Fruit fly (Drosophila melanogaster): ENCODE results near the gene comm3.

comm3 gene

DNA sequence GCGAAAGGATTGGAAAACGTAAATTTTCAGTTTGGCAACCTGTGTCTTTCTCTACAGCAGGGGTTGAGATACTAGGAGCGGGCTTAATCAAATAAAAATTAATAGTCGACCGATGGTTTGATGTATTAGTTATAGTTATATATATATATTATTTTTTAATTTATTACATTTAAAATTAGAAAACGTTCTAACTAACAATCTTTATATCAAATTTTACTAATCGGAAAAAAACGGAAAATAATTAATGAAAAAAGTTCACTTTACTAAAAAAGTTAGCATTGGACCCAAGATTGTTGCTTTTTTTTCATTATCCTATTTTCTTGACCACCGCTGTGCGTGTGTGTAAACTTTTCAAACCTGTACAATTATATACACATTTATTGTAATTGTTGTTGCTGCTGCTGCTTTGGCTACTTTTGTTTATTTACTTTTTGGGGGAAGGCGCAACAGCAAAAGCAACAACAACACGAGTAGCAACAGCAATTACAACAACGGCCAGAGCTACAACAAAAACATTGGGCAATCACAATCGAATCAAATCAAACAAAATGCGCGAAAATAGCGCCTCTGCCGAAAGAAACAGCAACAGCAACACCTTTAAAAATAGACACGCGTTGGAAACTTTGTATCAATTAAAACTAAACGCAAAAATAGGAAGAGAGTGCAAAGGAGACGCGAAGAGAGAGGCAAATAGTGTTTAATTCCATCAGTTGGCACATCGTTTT, 54.9 kb downstream of the comm3 start (continued):
- TF ChIP-seq ATbp (GFP tag; optimal IDR thresholded peaks at IDR 0.05) = peak; percentile 41
- TF ChIP-seq Hmr (GFP tag; optimal IDR thresholded peaks at IDR 0.05) = peak; percentile 50
- no peak; the same call in 1 of the 2 replicates for TF ChIP-seq CG9215 (GFP tag; IDR thresholded peaks at IDR 0.05)
- TF ChIP-seq NfI (GFP tag; optimal IDR thresholded peaks at IDR 0.05) = peak; percentile 46
- TF ChIP-seq CG18619 (GFP tag; optimal IDR thresholded peaks at IDR 0.05) = peak; percentile 68
- TF ChIP-seq lmd (GFP tag; IDR thresholded peaks at IDR 0.05) = peak; percentile 21; the same call in 1 of the 2 replicates
- peak; percentile 59 for TF ChIP-seq CG10979 (tag; optimal IDR thresholded peaks at IDR 0.05)
- peak; percentile 54 for TF ChIP-seq CG6689 (GFP tag; IDR thresholded peaks at IDR 0.05)
- no peak for TF ChIP-seq Lim3 (GFP tag; IDR thresholded peaks at IDR 0.05)
- 0 out of 2 replicates have a peak, but pooled peaks have one; percentile 9 for TF ChIP-seq ttk (GFP tag; IDR thresholded peaks at IDR 0.05)
- TF ChIP-seq lilli (GFP tag; optimal IDR thresholded peaks at IDR 0.05) = no peak
- TF ChIP-seq CG6854 (GFP tag; optimal IDR thresholded peaks at IDR 0.05) = peak; percentile 17
- TF ChIP-seq Doc3 (GFP tag; IDR thresholded peaks at IDR 0.05; ENCODE audit: partially characterized antibody) = no peak
- no peak for TF ChIP-seq CG18764 (GFP tag; optimal IDR thresholded peaks at IDR 0.05)
- no peak for TF ChIP-seq p53 (GFP tag; optimal IDR thresholded peaks at IDR 0.05)
- peak; percentile 76 for TF ChIP-seq CoRest (tag; optimal IDR thresholded peaks at IDR 0.05)
- peak; percentile 24 for TF ChIP-seq nerfin-1 (tag; optimal IDR thresholded peaks at IDR 0.05)
- peak; percentile 54 for TF ChIP-seq Rfx (GFP tag; IDR thresholded peaks at IDR 0.05)
- TF ChIP-seq oc (tag; optimal IDR thresholded peaks at IDR 0.05) = peak; percentile 33
- peak; percentile 44 for TF ChIP-seq Hr3 (GFP tag; optimal IDR thresholded peaks at IDR 0.05)
- peak; percentile 2 for TF ChIP-seq CG4820 (GFP tag; optimal IDR thresholded peaks at IDR 0.05)
- no peak for TF ChIP-seq E2f1 (GFP tag; IDR thresholded peaks at IDR 0.05)
- TF ChIP-seq Bteb2 (GFP tag; optimal IDR thresholded peaks at IDR 0.05) = no peak
- TF ChIP-seq nmo (GFP tag; optimal IDR thresholded peaks at IDR 0.05) = peak; percentile 73
- no peak for TF ChIP-seq Mrtf (GFP tag; IDR thresholded peaks at IDR 0.05)
- no peak for TF ChIP-seq Dad (GFP tag; optimal IDR thresholded peaks at IDR 0.05)
- TF ChIP-seq al (GFP tag; IDR thresholded peaks at IDR 0.05) = peak; percentile 33; the same call in 1 of the 2 replicates
- peak; percentile 60 for TF ChIP-seq fd3F (GFP tag; optimal IDR thresholded peaks at IDR 0.05)
- peak; percentile 56 for TF ChIP-seq Asciz (GFP tag; optimal IDR thresholded peaks at IDR 0.05)
- TF ChIP-seq H2.0 (GFP tag; IDR thresholded peaks at IDR 0.05) = peak; percentile 16; the same call in 1 of the 2 replicates
- peak; percentile 50; the same call in 1 of the 2 replicates for TF ChIP-seq slbo (GFP tag; IDR thresholded peaks at IDR 0.05)
- TF ChIP-seq Nf-YC (tag; optimal IDR thresholded peaks at IDR 0.05) = peak; percentile 59
- no peak for TF ChIP-seq rib (GFP tag; IDR thresholded peaks at IDR 0.05)
- TF ChIP-seq org-1 (GFP tag; optimal IDR thresholded peaks at IDR 0.05) = peak; percentile 15
- peak; percentile 69 for TF ChIP-seq CG9727 (GFP tag; optimal IDR thresholded peaks at IDR 0.05)
- peak; percentile 61 for TF ChIP-seq CG17359 (tag; optimal IDR thresholded peaks at IDR 0.05)
- TF ChIP-seq Abd-B (GFP tag; optimal IDR thresholded peaks at IDR 0.05) = peak; percentile 42
- no peak for TF ChIP-seq CG12219 (GFP tag; optimal IDR thresholded peaks at IDR 0.05)
- TF ChIP-seq dmrt99B (tag; optimal IDR thresholded peaks at IDR 0.05) = peak; percentile 73
- TF ChIP-seq wor (GFP tag; IDR thresholded peaks at IDR 0.05) = peak; percentile 38; the same call in 1 of the 2 replicates
- no peak for TF ChIP-seq CG6272 (GFP tag; IDR thresholded peaks at IDR 0.05)
- TF ChIP-seq ind (GFP tag; optimal IDR thresholded peaks at IDR 0.05) = peak; percentile 14
- peak; percentile 1 for TF ChIP-seq CG16863 (GFP tag; optimal IDR thresholded peaks at IDR 0.05)
- peak; percentile 45 for TF ChIP-seq CG6683 (GFP tag; optimal IDR thresholded peaks at IDR 0.05)
- no peak for TF ChIP-seq fu2 (GFP tag; optimal IDR thresholded peaks at IDR 0.05)
- TF ChIP-seq CG11504 (tag; optimal IDR thresholded peaks at IDR 0.05) = peak; percentile 82
- TF ChIP-seq Deaf1 (tag; optimal IDR thresholded peaks at IDR 0.05) = peak; percentile 33
- TF ChIP-seq dati (GFP tag; IDR thresholded peaks at IDR 0.05) = 0 out of 2 replicates have a peak, but pooled peaks have one; percentile 14
- TF ChIP-seq Vsx1 (GFP tag; optimal IDR thresholded peaks at IDR 0.05) = peak; percentile 34
